Worm (Caenorhabditis elegans) whole organism, L2 larva: ENCODE measurements around the gene K11H3.8.

ENCODE experiments used
- ama-1 ChIP-seq: fragments of 150-350 bp; optimal IDR thresholded peaks from 2 replicates; lab custom pipeline; 2018; ENCODE audit warnings: inconsistent platforms
- elt-3 ChIP-seq: sonication (generic microtip); optimal IDR thresholded peaks from 2 replicates; lab custom pipeline; 2017; ENCODE audit warnings: missing biosample characterization, missing genetic modification characterization
- lin-11 ChIP-seq: fragments of 150-350 bp; sonication (generic microtip); optimal IDR thresholded peaks from 2 replicates; lab custom pipeline; 2014; ENCODE audit warnings: missing biosample characterization, missing genetic modification characterization, inconsistent platforms, mixed read lengths

DNA sequence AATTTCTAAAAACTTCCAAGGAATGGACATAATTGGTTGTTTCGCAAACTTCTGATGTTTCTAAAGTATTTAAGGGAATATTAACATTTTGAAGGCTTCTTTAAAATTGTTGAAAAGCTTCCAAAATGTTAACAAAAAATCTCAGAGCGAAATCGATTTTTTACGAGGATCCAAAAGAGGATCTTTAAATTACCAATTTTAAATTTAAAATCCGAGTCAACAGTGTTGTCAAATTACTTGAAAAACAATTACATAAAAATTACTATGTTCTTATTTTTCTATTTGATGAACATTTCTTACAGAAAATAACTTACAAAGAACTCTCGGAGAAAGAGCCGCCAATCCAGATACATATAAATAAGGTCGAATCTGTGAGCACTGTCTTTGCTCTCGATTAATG, 42.0 kb downstream of the K11H3.8 start, which contains the start of gene ZK757.10:
- no peak for TF ChIP-seq elt-3 (tag; lab: Kevin White, UChicago)
- TF ChIP-seq ama-1, result no peak
- TF ChIP-seq lin-11 (tag; lab: Kevin White, UChicago), result no peak
